Worm (Caenorhabditis elegans) whole organism, young adult: ENCODE data around the gene ZK250.14.

Experiments used
- dpl-1 ChIP-seq: fragments of 150-350 bp; optimal IDR thresholded peaks from 2 replicates; lab custom pipeline; 2014; ENCODE audit warnings: missing biosample characterization, missing genetic modification reagents, missing genetic modification characterization
- efl-1 ChIP-seq: fragments of 150-350 bp; optimal IDR thresholded peaks from 2 replicates; lab custom pipeline; 2014; ENCODE audit warnings: missing biosample characterization, missing genetic modification reagents, missing genetic modification characterization
- ets-4 ChIP-seq: fragments of 200-800 bp; sonication (Bioruptor generic); optimal IDR thresholded peaks from 2 replicates; lab custom pipeline; 2018; ENCODE audit warnings: mild to moderate bottlenecking, missing genetic modification characterization, missing compliant biosample characterization
- snpc-4 ChIP-seq, 5 experiments: fragments of 150-350 bp in 1 of 5; sonication (generic microtip) in 4 of 5; optimal IDR thresholded peaks; 2 replicates each; lab custom pipeline; 2014 to 2018; ENCODE audit warnings: missing genetic modification characterization in 5 of 5, missing biosample characterization in 3 of 5, antibody characterized with exemption in 2 of 5, mild to moderate bottlenecking in 2 of 5, missing compliant biosample characterization in 2 of 5, missing genotype in 2 of 5, moderate library complexity in 2 of 5, missing genetic modification reagents in 1 of 5

- TF ChIP-seq snpc-4 (GFP tag; optimal IDR thresholded peaks at IDR 0.05; lab: Kevin White, UChicago) (no peak), snpc-4 (tag; optimal IDR thresholded peaks at IDR 0.05; lab: Kevin White, UChicago) (no peak), efl-1 (no peak), dpl-1 (GFP tag; lab: Kevin White, UChicago) (no peak), ets-4 (no peak)
Measured at ce11 chrII:1989010-1989409, 44.0 kb upstream of the ZK250.14 start, which contains the start of gene math-44.
